Worm (Caenorhabditis elegans) whole organism, L3 larva: ENCODE measurements around the gene bnc-1.

ENCODE experiments used
- R02D3.7 ChIP-seq: fragments of 150-350 bp; optimal IDR thresholded peaks from 2 replicates; lab custom pipeline; 2014; ENCODE audit warnings: missing biosample characterization, missing genetic modification characterization
- ZK546.5 ChIP-seq: sonication (generic microtip); optimal IDR thresholded peaks from 2 replicates; lab custom pipeline; 2017; ENCODE audit warnings: missing biosample characterization, missing genetic modification characterization
- aly-2 ChIP-seq: fragments of 150-350 bp; optimal IDR thresholded peaks from 2 replicates; lab custom pipeline; 2014; ENCODE audit warnings: missing biosample characterization, missing genetic modification characterization
- ama-1 ChIP-seq: fragments of 150-350 bp; optimal IDR thresholded peaks from 2 replicates; lab custom pipeline; 2018
- ceh-28 ChIP-seq: fragments of 150-350 bp; optimal IDR thresholded peaks from 2 replicates; lab custom pipeline; 2014; ENCODE audit warnings: missing biosample characterization, missing genetic modification reagents, missing genetic modification characterization
- ceh-82 ChIP-seq: fragments of 150-350 bp; optimal IDR thresholded peaks from 2 replicates; lab custom pipeline; 2014; ENCODE audit warnings: missing biosample characterization, missing genetic modification characterization
- ceh-9 ChIP-seq: sonication (generic microtip); optimal IDR thresholded peaks from 2 replicates; lab custom pipeline; 2018; ENCODE audit warnings: missing biosample characterization, missing genetic modification characterization
- elt-1 ChIP-seq: fragments of 150-350 bp; optimal IDR thresholded peaks from 2 replicates; lab custom pipeline; 2014; ENCODE audit warnings: missing biosample characterization, missing genetic modification characterization
- elt-2 ChIP-seq: sonication (generic microtip); optimal IDR thresholded peaks from 2 replicates; lab custom pipeline; 2016; ENCODE audit warnings: missing genetic modification reagents, mild to moderate bottlenecking, missing genetic modification characterization, missing compliant biosample characterization
- elt-3 ChIP-seq, 3 experiments: fragments of 150-350 bp in 1 of 3; sonication (generic microtip) in 2 of 3; optimal IDR thresholded peaks; 2 replicates in 2 of 3; 4 replicates in 1 of 3; lab custom pipeline; 2014 to 2017; ENCODE audit warnings: missing biosample characterization in 3 of 3, missing genetic modification characterization in 3 of 3
- eor-1 ChIP-seq, 2 experiments: fragments of 150-350 bp; optimal IDR thresholded peaks; 2 replicates each; lab custom pipeline; 2014 to 2018; ENCODE audit warnings: missing biosample characterization in 2 of 2, missing genetic modification characterization in 2 of 2
- fkh-10 ChIP-seq: sonication (generic microtip); optimal IDR thresholded peaks from 2 replicates; lab custom pipeline; 2017; ENCODE audit warnings: missing biosample characterization, missing genetic modification reagents, missing genetic modification characterization
- fkh-2 ChIP-seq: fragments of 150-350 bp; optimal IDR thresholded peaks from 2 replicates; lab custom pipeline; 2014; ENCODE audit warnings: missing biosample characterization, missing genetic modification reagents, missing genetic modification characterization
- hmg-11 ChIP-seq: sonication (generic microtip); optimal IDR thresholded peaks from 2 replicates; lab custom pipeline; 2016; ENCODE audit warnings: missing genetic modification characterization, missing compliant biosample characterization
- lin-15B ChIP-seq: fragments of 150-350 bp; optimal IDR thresholded peaks from 2 replicates; lab custom pipeline; 2014; ENCODE audit warnings: missing biosample characterization, missing genetic modification characterization
- lsy-12 ChIP-seq: sonication (generic microtip); optimal IDR thresholded peaks from 2 replicates; lab custom pipeline; 2016; ENCODE audit warnings: mild to moderate bottlenecking, missing genetic modification characterization, missing compliant biosample characterization
- mdl-1 ChIP-seq: fragments of 150-350 bp; optimal IDR thresholded peaks from 2 replicates; lab custom pipeline; 2014; ENCODE audit warnings: missing biosample characterization, missing genetic modification characterization
- mml-1 ChIP-seq: fragments of 150-350 bp; sonication (generic microtip); optimal IDR thresholded peaks from 3 replicates; lab custom pipeline; 2014; ENCODE audit warnings: missing biosample characterization, missing genetic modification characterization
- nfya-1 ChIP-seq: sonication (generic microtip); optimal IDR thresholded peaks from 2 replicates; lab custom pipeline; 2017; ENCODE audit warnings: missing genetic modification characterization, mild to moderate bottlenecking, missing compliant biosample characterization, antibody characterized with exemption, moderate library complexity; ENCODE audit not compliant: insufficient read depth
- nhr-11 ChIP-seq: fragments of 150-350 bp; optimal IDR thresholded peaks from 2 replicates; lab custom pipeline; 2014; ENCODE audit warnings: missing biosample characterization, missing genetic modification characterization
- nhr-23 ChIP-seq: fragments of 150-350 bp; optimal IDR thresholded peaks from 2 replicates; lab custom pipeline; 2014; ENCODE audit warnings: missing biosample characterization, missing genetic modification reagents, missing genetic modification characterization
- nhr-25 ChIP-seq: sonication (generic microtip); optimal IDR thresholded peaks from 2 replicates; lab custom pipeline; 2017; ENCODE audit warnings: missing biosample characterization, missing genetic modification characterization
- nhr-28 ChIP-seq: fragments of 150-350 bp; optimal IDR thresholded peaks from 2 replicates; lab custom pipeline; 2014; ENCODE audit warnings: missing biosample characterization, missing genetic modification characterization
- nhr-43 ChIP-seq: sonication (generic microtip); optimal IDR thresholded peaks from 2 replicates; lab custom pipeline; 2016; ENCODE audit warnings: mild to moderate bottlenecking, missing genetic modification characterization, missing compliant biosample characterization; ENCODE audit not compliant: poor library complexity, severe bottlenecking
- nhr-67 ChIP-seq: fragments of 150-350 bp; optimal IDR thresholded peaks from 2 replicates; lab custom pipeline; 2014; ENCODE audit warnings: missing biosample characterization, missing genetic modification characterization
- nhr-77 ChIP-seq: fragments of 150-350 bp; optimal IDR thresholded peaks from 2 replicates; lab custom pipeline; 2014; ENCODE audit warnings: missing biosample characterization, missing genetic modification characterization
- pha-4 ChIP-seq: fragments of 150-350 bp; optimal IDR thresholded peaks from 2 replicates; lab custom pipeline; 2014; ENCODE audit warnings: missing biosample characterization, missing genetic modification reagents, missing genetic modification characterization
- pqm-1 ChIP-seq: fragments of 150-350 bp; optimal IDR thresholded peaks from 2 replicates; lab custom pipeline; 2017; ENCODE audit warnings: missing biosample characterization, missing genetic modification characterization, inconsistent platforms
- sea-2 ChIP-seq: fragments of 150-350 bp; sonication (generic microtip); optimal IDR thresholded peaks from 4 replicates; lab custom pipeline; 2014; ENCODE audit warnings: missing biosample characterization, missing genetic modification reagents, missing genetic modification characterization
- skn-1 ChIP-seq: fragments of 150-350 bp; optimal IDR thresholded peaks from 2 replicates; lab custom pipeline; 2014; ENCODE audit warnings: missing biosample characterization, missing genetic modification characterization
- tbx-2 ChIP-seq: sonication (generic microtip); optimal IDR thresholded peaks from 2 replicates; lab custom pipeline; 2016; ENCODE audit warnings: mild to moderate bottlenecking, missing genetic modification characterization, missing compliant biosample characterization
- unc-39 ChIP-seq: sonication (generic microtip); optimal IDR thresholded peaks from 4 replicates; lab custom pipeline; 2017; ENCODE audit warnings: missing biosample characterization, missing genetic modification characterization
- unc-62 ChIP-seq: fragments of 150-350 bp; sonication (generic microtip); optimal IDR thresholded peaks from 4 replicates; lab custom pipeline; 2014; ENCODE audit warnings: missing biosample characterization, missing genetic modification reagents, missing genetic modification characterization
- zag-1 ChIP-seq: fragments of 150-350 bp; optimal IDR thresholded peaks from 2 replicates; lab custom pipeline; 2014; ENCODE audit warnings: missing biosample characterization, missing genetic modification characterization
- ztf-11 ChIP-seq: fragments of 150-350 bp; optimal IDR thresholded peaks from 2 replicates; lab custom pipeline; 2014; ENCODE audit warnings: missing biosample characterization, missing genetic modification characterization
- ztf-4 ChIP-seq: fragments of 150-350 bp; optimal IDR thresholded peaks from 2 replicates; lab custom pipeline; 2014; ENCODE audit warnings: missing biosample characterization, missing genetic modification characterization

The bnc-1 gene

DNA sequence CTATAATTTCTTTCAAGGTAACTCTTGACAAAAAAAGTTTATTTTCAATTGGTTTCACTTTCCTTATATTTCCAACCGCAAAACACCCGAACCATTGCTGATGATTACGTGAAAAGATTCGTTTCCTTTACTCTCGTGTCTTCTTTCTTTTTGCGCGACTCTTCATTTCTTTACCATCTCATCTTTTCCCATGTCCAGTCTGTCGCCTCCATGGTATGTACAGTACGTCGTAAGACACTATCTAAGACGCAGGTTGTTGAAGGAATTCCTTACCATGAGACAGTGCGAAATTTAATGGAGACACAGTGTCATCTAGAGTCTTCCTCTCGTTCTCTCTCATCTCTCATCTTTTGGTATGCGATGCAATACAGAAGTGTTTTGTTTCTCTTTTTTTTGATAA lies 23.3 kb upstream of the bnc-1 start (continued):
- TF ChIP-seq R02D3.7 (tag; lab: Kevin White, UChicago) (peak; percentile 17), nhr-67 (no peak), ZK546.5 (tag; lab: Kevin White, UChicago) (no peak), zag-1 (tag; lab: Kevin White, UChicago) (no peak), unc-62 (peak; percentile 58), eor-1 (tag; optimal IDR thresholded peaks at IDR 0.05; lab: Kevin White, UChicago) (no peak), nfya-1 (tag; lab: Kevin White, UChicago) (peak; percentile 50)
- TF ChIP-seq, all 47 proteins: peak for 19

DNA sequence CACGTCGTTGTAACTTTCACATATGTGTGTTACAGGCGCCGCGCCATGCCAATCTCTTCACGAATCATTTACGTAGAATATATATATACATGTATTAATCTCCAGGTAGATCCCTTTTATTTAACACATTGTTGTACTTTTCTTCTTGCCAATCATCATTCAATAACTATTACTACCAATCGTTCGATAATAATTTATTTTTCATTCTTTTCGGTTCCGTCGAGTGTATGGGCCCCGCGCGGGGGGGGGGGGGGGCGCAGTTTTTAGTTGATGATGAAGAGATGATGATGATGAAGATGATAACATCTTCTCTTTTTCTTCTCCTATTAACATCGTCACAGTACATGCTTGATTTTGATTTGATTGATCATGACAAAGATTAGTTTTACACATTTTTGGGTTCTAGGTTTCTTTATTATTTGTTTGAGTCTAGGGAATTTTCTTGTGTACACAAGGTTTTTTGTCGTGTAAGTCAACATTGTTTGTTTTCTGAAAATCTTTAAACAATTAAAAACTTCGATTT lies 22.5 kb upstream of the bnc-1 start:
- TF ChIP-seq pha-4 (peak; percentile 68), skn-1 (tag; lab: Kevin White, UChicago) (no peak), mml-1 (no peak), elt-1 (tag; lab: Kevin White, UChicago) (peak; percentile 79), nhr-23 (tag; lab: Kevin White, UChicago) (peak; percentile 23)
- TF ChIP-seq, all 47 proteins: peak for 3

- TF ChIP-seq pqm-1 (tag; lab: Kevin White, UChicago) = peak; percentile 59
- TF ChIP-seq elt-2 (tag; lab: Kevin White, UChicago) = peak; percentile 72
- peak; percentile 49 for TF ChIP-seq ama-1 (lab: Kevin White, UChicago)
- no peak for TF ChIP-seq nfya-1 (tag; lab: Kevin White, UChicago)
- no peak for TF ChIP-seq nhr-77 (tag; lab: Kevin White, UChicago)
- peak; percentile 33 for TF ChIP-seq pha-4
- no peak for TF ChIP-seq mdl-1
- TF ChIP-seq, all 47 proteins: peak for 4
Observed at ce11 chrV:12298184-12298583, 21.3 kb upstream of the bnc-1 start.

DNA sequence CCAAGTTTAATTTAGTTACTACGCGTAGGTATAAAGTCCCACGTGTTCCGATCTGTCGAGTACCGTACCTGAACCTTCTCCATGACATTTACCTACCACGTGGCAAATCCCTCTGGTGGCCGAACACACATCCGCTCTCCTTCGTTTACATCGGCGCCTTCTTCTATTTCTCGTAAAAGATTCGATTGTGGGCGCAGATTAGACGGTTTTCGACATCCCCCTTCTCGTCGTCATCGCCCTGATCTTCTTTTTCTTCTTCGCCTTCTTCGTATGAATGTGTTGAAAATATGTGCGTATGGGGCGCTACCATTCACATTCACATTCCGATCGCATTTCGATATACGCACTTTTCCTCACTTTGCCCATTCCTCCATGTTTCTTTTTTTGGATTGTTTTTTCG lies 19.9 kb upstream of the bnc-1 start:
- no peak for TF ChIP-seq ztf-4 (tag; lab: Kevin White, UChicago)
- TF ChIP-seq elt-3 (tag; optimal IDR thresholded peaks at IDR 0.05; lab: Kevin White, UChicago) = no peak
- no peak for TF ChIP-seq fkh-10 (GFP tag; lab: Kevin White, UChicago)
- TF ChIP-seq fkh-2 (tag; lab: Kevin White, UChicago) = no peak
- peak; percentile 16 for TF ChIP-seq elt-1 (tag; lab: Kevin White, UChicago)
- no peak for TF ChIP-seq nhr-77 (tag; lab: Kevin White, UChicago)
- TF ChIP-seq aly-2 (tag; lab: Kevin White, UChicago) = no peak
- TF ChIP-seq nhr-43 (tag; lab: Kevin White, UChicago) = peak; percentile 6
- no peak for TF ChIP-seq ceh-82
- TF ChIP-seq nfya-1 (tag; lab: Kevin White, UChicago) = no peak
- TF ChIP-seq lin-15B (tag; lab: Kevin White, UChicago) = no peak
- no peak for TF ChIP-seq ceh-9 (tag; lab: Kevin White, UChicago)
- no peak for TF ChIP-seq unc-39 (tag; lab: Kevin White, UChicago)
- TF ChIP-seq hmg-11 (tag; lab: Kevin White, UChicago) = no peak
- TF ChIP-seq mml-1 = no peak
- no peak for TF ChIP-seq tbx-2
- TF ChIP-seq pqm-1 (tag; lab: Kevin White, UChicago) = no peak
- TF ChIP-seq ZK546.5 (tag; lab: Kevin White, UChicago) = no peak
- no peak for TF ChIP-seq elt-2 (tag; lab: Kevin White, UChicago)
- TF ChIP-seq nhr-28 (tag; lab: Kevin White, UChicago) = no peak
- TF ChIP-seq nhr-23 (tag; lab: Kevin White, UChicago) = peak; percentile 5
- no peak for TF ChIP-seq skn-1 (tag; lab: Kevin White, UChicago)
- peak; percentile 52 for TF ChIP-seq nhr-25 (tag; lab: Kevin White, UChicago)
- no peak for TF ChIP-seq mdl-1
- TF ChIP-seq lsy-12 (tag; lab: Kevin White, UChicago) = no peak
- TF ChIP-seq nhr-11 (tag; lab: Kevin White, UChicago) = no peak
- TF ChIP-seq sea-2 = no peak
- no peak for TF ChIP-seq ceh-28 (tag; lab: Kevin White, UChicago)
- TF ChIP-seq ama-1 (lab: Kevin White, UChicago) = no peak
- no peak for TF ChIP-seq ztf-11 (tag; lab: Kevin White, UChicago)
